Worm (Caenorhabditis elegans) whole organism, L4 larva: ENCODE results near the gene nstp-7.

Source experiments
- F37D6.2 ChIP-seq: sonication (generic microtip); optimal IDR thresholded peaks from 2 replicates; lab custom pipeline; 2016; ENCODE audit warnings: mild to moderate bottlenecking, missing genetic modification characterization, missing compliant biosample characterization
- T20F7.1 ChIP-seq: fragments of 200-800 bp; sonication (Bioruptor generic); optimal IDR thresholded peaks from 2 replicates; lab custom pipeline; 2018; ENCODE audit warnings: mild to moderate bottlenecking, missing genetic modification characterization, missing compliant biosample characterization
- Y105C5A.15 ChIP-seq: fragments of 200-800 bp; sonication (Bioruptor generic); IDR thresholded peaks from 2 replicates; pipeline ENCODE4 v1.3.6; 2022; ENCODE audit warnings: missing genetic modification characterization, missing compliant biosample characterization
- Y75B8A.6 ChIP-seq: fragments of 200-800 bp; sonication (Bioruptor generic); IDR thresholded peaks from 2 replicates; pipeline ENCODE4 v1.3.6; 2022; ENCODE audit warnings: missing genetic modification reagents, missing genetic modification characterization, missing compliant biosample characterization
- ZK546.5 ChIP-seq, 2 experiments: sonication (generic microtip); optimal IDR thresholded peaks; 2 replicates each; lab custom pipeline; 2017; ENCODE audit warnings: missing biosample characterization in 2 of 2, missing genetic modification characterization in 2 of 2
- arid-1 ChIP-seq: fragments of 200-800 bp; sonication (Bioruptor generic); conservative IDR thresholded peaks from 2 replicates; pipeline ENCODE4 v1.3.6; 2022; ENCODE audit warnings: missing genetic modification reagents, missing genetic modification characterization, missing compliant biosample characterization
- ceh-28 ChIP-seq: fragments of 150-350 bp; optimal IDR thresholded peaks from 2 replicates; lab custom pipeline; 2014; ENCODE audit warnings: missing biosample characterization, missing genetic modification reagents, missing genetic modification characterization
- ceh-82 ChIP-seq: sonication (generic microtip); optimal IDR thresholded peaks from 2 replicates; lab custom pipeline; 2017; ENCODE audit warnings: missing biosample characterization, missing genetic modification characterization
- ces-1 ChIP-seq: fragments of 150-350 bp; sonication (generic microtip); optimal IDR thresholded peaks from 4 replicates; lab custom pipeline; 2014; ENCODE audit warnings: missing biosample characterization, missing genetic modification reagents, missing genetic modification characterization
- daf-16 ChIP-seq, 3 experiments: sonication (generic microtip); optimal IDR thresholded peaks; 2 replicates each; lab custom pipeline; 2016 to 2017; ENCODE audit warnings: missing genetic modification characterization in 3 of 3, missing genetic modification reagents in 3 of 3, mild to moderate bottlenecking in 2 of 3, missing compliant biosample characterization in 2 of 3, missing biosample characterization in 1 of 3, moderate library complexity in 1 of 3
- daf-19 ChIP-seq: fragments of 200-800 bp; sonication (Bioruptor generic); conservative IDR thresholded peaks from 2 replicates; pipeline ENCODE4 v1.3.6; 2022; ENCODE audit warnings: missing genetic modification characterization, missing compliant biosample characterization
- dmd-6 ChIP-seq: fragments of 200-800 bp; sonication (Bioruptor generic); IDR thresholded peaks from 2 replicates; pipeline ENCODE4 v1.3.6; 2022; ENCODE audit warnings: missing genetic modification reagents, missing genetic modification characterization, missing compliant biosample characterization
- dmd-9 ChIP-seq: fragments of 200-800 bp; sonication (Bioruptor generic); IDR thresholded peaks from 2 replicates; pipeline ENCODE4 v1.3.6; 2022; ENCODE audit warnings: missing genetic modification reagents, missing genetic modification characterization, missing compliant biosample characterization
- duxl-1 ChIP-seq: sonication (generic microtip); optimal IDR thresholded peaks from 2 replicates; lab custom pipeline; 2016; ENCODE audit warnings: mild to moderate bottlenecking, missing genetic modification characterization, moderate library complexity, missing compliant biosample characterization; ENCODE audit not compliant: poor library complexity
- dve-1 ChIP-seq: sonication (generic microtip); optimal IDR thresholded peaks from 2 replicates; lab custom pipeline; 2017; ENCODE audit warnings: antibody characterized with exemption, mild to moderate bottlenecking, missing genetic modification characterization, missing compliant biosample characterization; ENCODE audit not compliant: insufficient read depth
- fos-1 ChIP-seq: fragments of 150-350 bp; optimal IDR thresholded peaks from 2 replicates; lab custom pipeline; 2014; ENCODE audit warnings: missing biosample characterization, missing genetic modification characterization
- hlh-11 ChIP-seq: fragments of 200-800 bp; sonication (Bioruptor generic); optimal IDR thresholded peaks from 2 replicates; lab custom pipeline; 2018; ENCODE audit warnings: mild to moderate bottlenecking, missing genetic modification characterization, missing compliant biosample characterization
- hlh-30 ChIP-seq: sonication (generic microtip); optimal IDR thresholded peaks from 2 replicates; lab custom pipeline; 2017; ENCODE audit warnings: antibody characterized with exemption, mild to moderate bottlenecking, missing genetic modification characterization, missing compliant biosample characterization; ENCODE audit not compliant: insufficient read depth
- hmg-1.1 ChIP-seq: fragments of 200-800 bp; sonication (Bioruptor generic); IDR thresholded peaks from 2 replicates; pipeline ENCODE4 v1.3.6; 2022; ENCODE audit warnings: missing genetic modification reagents, missing genetic modification characterization, missing compliant biosample characterization
- jun-1 ChIP-seq: fragments of 150-350 bp; optimal IDR thresholded peaks from 2 replicates; lab custom pipeline; 2014; ENCODE audit warnings: missing biosample characterization, missing genetic modification reagents, missing genetic modification characterization
- lim-7 ChIP-seq: fragments of 200-800 bp; sonication (Bioruptor generic); IDR thresholded peaks from 2 replicates; pipeline ENCODE4 v1.3.6; 2022; ENCODE audit warnings: missing genetic modification characterization, missing compliant biosample characterization
- lin-13 ChIP-seq: fragments of 150-350 bp; optimal IDR thresholded peaks from 2 replicates; lab custom pipeline; 2014; ENCODE audit warnings: missing biosample characterization, missing genetic modification reagents, missing genetic modification characterization
- lin-15B ChIP-seq: fragments of 150-350 bp; sonication (generic microtip); optimal IDR thresholded peaks from 3 replicates; lab custom pipeline; 2014; ENCODE audit warnings: missing biosample characterization, missing genetic modification characterization
- lir-3 ChIP-seq: sonication (generic microtip); optimal IDR thresholded peaks from 2 replicates; lab custom pipeline; 2016; ENCODE audit warnings: mild to moderate bottlenecking, missing genetic modification characterization, missing compliant biosample characterization
- madf-9 ChIP-seq: fragments of 200-800 bp; sonication (Bioruptor generic); conservative IDR thresholded peaks from 2 replicates; pipeline ENCODE4 v1.3.6; 2022; ENCODE audit warnings: missing genetic modification reagents, missing genetic modification characterization, missing compliant biosample characterization
- mes-2 ChIP-seq: sonication (generic microtip); optimal IDR thresholded peaks from 2 replicates; lab custom pipeline; 2016; ENCODE audit warnings: missing genotype, mild to moderate bottlenecking, missing genetic modification characterization, missing compliant biosample characterization; ENCODE audit not compliant: poor library complexity, severe bottlenecking
- mxl-3 ChIP-seq: fragments of 200-800 bp; sonication (Bioruptor generic); optimal IDR thresholded peaks from 2 replicates; lab custom pipeline; 2018; ENCODE audit warnings: mild to moderate bottlenecking, missing genetic modification characterization, missing compliant biosample characterization
- nhr-102 ChIP-seq: sonication (generic microtip); optimal IDR thresholded peaks from 2 replicates; lab custom pipeline; 2016; ENCODE audit warnings: mild to moderate bottlenecking, missing genetic modification characterization, moderate library complexity, missing compliant biosample characterization
- nhr-11 ChIP-seq: fragments of 150-350 bp; optimal IDR thresholded peaks from 2 replicates; lab custom pipeline; 2014; ENCODE audit warnings: missing biosample characterization, missing genetic modification characterization
- nhr-25 ChIP-seq: sonication (generic microtip); optimal IDR thresholded peaks from 2 replicates; lab custom pipeline; 2017; ENCODE audit warnings: missing genetic modification characterization, mild to moderate bottlenecking, missing compliant biosample characterization, antibody characterized with exemption, moderate library complexity, borderline replicate concordance; ENCODE audit not compliant: insufficient read depth
- nhr-28 ChIP-seq: fragments of 150-350 bp; optimal IDR thresholded peaks from 2 replicates; lab custom pipeline; 2014; ENCODE audit warnings: missing biosample characterization, missing genetic modification characterization
- nhr-41 ChIP-seq: fragments of 200-800 bp; sonication (Bioruptor generic); IDR thresholded peaks from 2 replicates; pipeline ENCODE4 v1.3.6; 2022; ENCODE audit warnings: missing genetic modification reagents, missing genetic modification characterization, missing compliant biosample characterization
- nhr-42 ChIP-seq: fragments of 200-800 bp; sonication (Bioruptor generic); IDR thresholded peaks from 2 replicates; pipeline ENCODE4 v1.3.6; 2022; ENCODE audit warnings: missing genetic modification characterization, missing compliant biosample characterization
- nhr-6 ChIP-seq: fragments of 150-350 bp; optimal IDR thresholded peaks from 2 replicates; lab custom pipeline; 2014; ENCODE audit warnings: missing biosample characterization, missing genetic modification characterization
- pqm-1 ChIP-seq: sonication (generic microtip); optimal IDR thresholded peaks from 2 replicates; lab custom pipeline; 2017; ENCODE audit warnings: missing biosample characterization, missing genetic modification characterization
- rbr-2 ChIP-seq: sonication (generic microtip); optimal IDR thresholded peaks from 2 replicates; lab custom pipeline; 2016; ENCODE audit warnings: missing genotype, missing genetic modification characterization, missing compliant biosample characterization
- unc-62 ChIP-seq, 3 experiments: fragments of 150-350 bp in 1 of 3; sonication (generic microtip); optimal IDR thresholded peaks in 2 of 3; peaks in 1 of 3; 1 replicate in 1 of 3; 2 replicates in 2 of 3; lab custom pipeline; 2014 to 2017; ENCODE audit warnings: missing biosample characterization in 3 of 3, missing genetic modification characterization in 3 of 3, missing genetic modification reagents in 3 of 3, missing genotype in 1 of 3

Gene nstp-7

DNA sequence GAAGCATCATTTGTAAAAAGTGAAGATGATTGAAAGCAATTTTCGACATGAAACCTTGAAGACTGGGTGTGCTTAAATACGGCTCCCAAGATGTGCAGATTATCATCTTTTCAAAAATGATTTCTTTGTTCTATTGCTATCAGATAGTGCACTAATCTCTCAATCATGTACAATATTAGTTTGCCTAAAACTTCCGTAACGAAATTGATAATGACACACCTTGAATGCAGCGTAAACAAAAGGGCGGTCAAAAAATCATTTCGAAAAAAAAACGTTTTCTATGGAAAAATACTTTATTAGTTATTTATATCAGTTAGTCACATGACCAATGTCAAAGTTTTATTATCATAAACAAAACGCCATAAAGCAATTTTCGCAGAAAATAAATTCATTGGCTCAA lies 41.2 kb downstream of the nstp-7 start, which contains the start of gene F48G7.5:
TSS of gene F48G7.5 (minus strand) at position 34 of the 400 bp plus-strand sequence.
- TF ChIP-seq pqm-1 (tag; lab: Kevin White, UChicago) (peak; percentile 26), daf-16 (GFP tag; optimal IDR thresholded peaks at IDR 0.05; lab: Kevin White, UChicago) (no peak), daf-16 (tag; optimal IDR thresholded peaks at IDR 0.05; lab: Kevin White, UChicago) (peak; percentile 78), dmd-9 (no peak), dve-1 (tag; lab: Kevin White, UChicago) (peak; percentile 6)
- TF ChIP-seq, all 104 proteins: peak for 3

DNA sequence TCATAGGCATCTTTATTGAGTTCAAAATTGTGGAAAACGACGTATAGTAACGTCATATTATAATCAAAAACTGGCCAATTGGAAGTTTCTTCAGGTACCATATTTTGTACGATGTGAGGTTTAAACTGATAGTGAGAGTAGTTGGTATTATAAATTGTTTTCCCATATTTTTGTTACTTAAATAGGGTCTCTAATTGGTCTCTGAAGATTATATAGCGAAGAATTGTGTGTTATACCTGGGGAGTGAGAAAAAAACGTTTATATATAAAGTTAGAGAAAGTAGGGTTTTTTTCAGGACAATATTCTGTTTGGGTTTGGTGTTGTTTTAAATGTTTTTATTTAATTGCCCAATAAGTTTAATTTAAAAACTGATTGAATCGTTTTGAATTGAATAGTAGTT lies 43.2 kb downstream of the nstp-7 start, which contains the start of gene srt-17:
TSS of gene srt-17 (minus strand) at position 101 of the 400 bp plus-strand sequence.
- TF ChIP-seq duxl-1 (tag; lab: Kevin White, UChicago) (no peak), ceh-82 (tag; lab: Kevin White, UChicago) (no peak), lir-3 (tag; lab: Kevin White, UChicago) (no peak), nhr-11 (tag; lab: Kevin White, UChicago) (no peak), nhr-41 (GFP tag; lab: Robert Waterston, UW) (no peak), nhr-102 (tag; lab: Kevin White, UChicago) (no peak)

DNA sequence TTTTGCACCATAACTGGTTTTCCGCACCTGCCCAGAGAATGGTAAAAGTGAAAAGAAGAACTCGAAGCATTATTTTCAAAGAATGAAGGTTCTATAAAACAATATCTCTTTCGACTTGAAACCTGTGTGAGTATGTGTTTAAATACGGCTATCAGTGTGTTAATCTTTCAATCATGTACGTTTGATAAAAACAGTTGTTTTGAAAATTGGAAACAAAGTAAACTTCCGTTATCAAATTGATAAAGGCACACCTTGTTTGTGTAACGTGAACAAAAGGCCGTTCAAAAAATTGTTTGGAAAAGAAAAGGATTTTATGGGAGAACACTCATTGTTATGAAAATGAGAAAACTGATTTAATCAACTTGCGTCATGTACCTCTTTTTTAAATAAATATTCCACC lies 44.6 kb downstream of the nstp-7 start, which contains the start of gene F48G7.7:
TSS of gene F48G7.7 (minus strand) at position 101 of the 400 bp plus-strand sequence.
- TF ChIP-seq nhr-41 (GFP tag; lab: Robert Waterston, UW) (no peak), unc-62 (GFP tag; optimal IDR thresholded peaks at IDR 0.05 in 1 of 2; lab: Kevin White, UChicago) (peak in 1 of 2 experiments; percentile 29), unc-62 (tag; optimal IDR thresholded peaks at IDR 0.05; lab: Kevin White, UChicago) (no peak), fos-1 (tag; lab: Kevin White, UChicago) (no peak), daf-16 (GFP tag; optimal IDR thresholded peaks at IDR 0.05; lab: Kevin White, UChicago) (no peak), daf-16 (tag; optimal IDR thresholded peaks at IDR 0.05; lab: Kevin White, UChicago) (peak; percentile 10), hlh-11 (no peak), ceh-28 (tag; lab: Kevin White, UChicago) (no peak), Y105C5A.15 (GFP tag; lab: Robert Waterston, UW) (no peak), nhr-6 (tag; lab: Kevin White, UChicago) (no peak), nhr-25 (tag; lab: Kevin White, UChicago) (no peak), lin-13 (GFP tag; lab: Kevin White, UChicago) (no peak), hmg-1.1 (no peak)

DNA sequence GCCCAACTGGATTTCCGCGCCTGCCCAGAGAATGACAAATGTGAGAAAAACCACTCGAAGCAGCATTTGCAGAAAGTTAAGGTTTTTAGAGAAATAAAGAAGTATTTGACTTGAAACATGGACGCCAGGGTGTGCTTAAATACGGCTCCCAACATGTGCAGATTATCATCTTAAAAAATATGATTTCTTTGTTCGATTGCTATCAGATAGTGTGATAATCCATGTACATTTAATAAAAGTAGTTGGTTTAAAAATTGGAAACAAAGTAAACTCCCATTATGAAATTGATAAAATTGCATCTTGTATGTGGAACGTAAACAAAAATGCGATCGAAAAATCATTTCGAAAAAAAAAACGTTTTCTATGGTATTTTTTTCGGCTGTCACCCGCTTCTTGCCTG lies 45.9 kb downstream of the nstp-7 start, which contains the start of gene F48G7.8:
TSS of gene F48G7.8 (minus strand) at position 101 of the 400 bp plus-strand sequence.
- TF ChIP-seq nhr-28 (tag; lab: Kevin White, UChicago): no peak
- no peak for TF ChIP-seq nhr-42 (GFP tag; lab: Robert Waterston, UW)
- TF ChIP-seq nhr-102 (tag; lab: Kevin White, UChicago): no peak
- no peak for TF ChIP-seq daf-16 (GFP tag; optimal IDR thresholded peaks at IDR 0.05; lab: Kevin White, UChicago)
- no peak for TF ChIP-seq daf-16 (tag; optimal IDR thresholded peaks at IDR 0.05; lab: Kevin White, UChicago)
- TF ChIP-seq, all 104 proteins: peak for 0

DNA sequence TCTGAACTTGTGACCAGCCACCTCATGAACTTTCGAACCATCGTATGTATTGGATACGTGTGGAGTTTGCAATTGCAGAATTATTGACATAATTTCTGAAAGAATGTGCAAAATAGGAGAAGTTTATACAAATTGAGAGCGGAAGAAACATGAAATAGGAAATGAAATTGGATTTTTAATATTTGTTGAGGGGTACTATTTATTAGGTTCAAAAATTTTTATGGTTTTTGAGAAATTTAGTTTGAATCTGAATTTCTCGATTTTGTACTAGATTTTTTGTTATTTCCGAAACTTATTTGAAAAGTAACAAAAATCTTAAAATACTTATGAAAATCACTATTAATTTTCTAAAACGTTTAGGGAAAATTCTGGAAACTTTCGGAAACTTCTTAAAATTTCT lies 46.8 kb downstream of the nstp-7 start, which contains the start of gene F48G7.9:
TSS of gene F48G7.9 (minus strand) at position 101 of the 400 bp plus-strand sequence.
- TF ChIP-seq madf-9 (GFP tag; lab: Robert Waterston, UW) (no peak), nhr-28 (tag; lab: Kevin White, UChicago) (no peak), Y105C5A.15 (GFP tag; lab: Robert Waterston, UW) (no peak), nhr-42 (GFP tag; lab: Robert Waterston, UW) (no peak), lin-15B (tag; lab: Kevin White, UChicago) (no peak), rbr-2 (no peak), Y75B8A.6 (no peak), ces-1 (GFP tag; lab: Kevin White, UChicago) (no peak)

DNA sequence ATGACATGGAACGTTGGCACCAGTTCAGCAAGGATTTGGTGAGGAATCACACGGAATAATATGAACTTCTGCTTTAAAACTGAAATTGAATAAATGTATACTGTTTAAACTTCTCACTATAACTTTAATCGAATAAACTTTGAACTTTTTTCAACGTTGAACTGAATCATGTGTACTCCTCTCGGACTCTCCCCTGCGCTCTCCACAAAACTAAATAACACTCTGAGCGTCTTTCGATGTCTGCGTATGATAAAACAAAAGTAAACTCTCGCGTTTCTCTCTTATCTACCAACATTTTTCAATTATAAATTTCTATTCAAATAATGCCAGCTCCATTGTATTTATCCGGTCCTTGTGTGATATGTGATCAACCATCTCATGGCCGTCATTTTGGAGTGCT lies 50.1 kb downstream of the nstp-7 start:
- TF ChIP-seq ZK546.5 (tag; optimal IDR thresholded peaks at IDR 0.05; lab: Kevin White, UChicago) (no peak), dmd-6 (0 out of 2 replicates have a peak, but pooled peaks have one; percentile 18), duxl-1 (tag; lab: Kevin White, UChicago) (no peak), F37D6.2 (tag; lab: Kevin White, UChicago) (no peak), T20F7.1 (GFP tag; lab: Kevin White, UChicago) (no peak), fos-1 (tag; lab: Kevin White, UChicago) (no peak), lim-7 (GFP tag; lab: Robert Waterston, UW) (no peak), mxl-3 (GFP tag; lab: Kevin White, UChicago) (no peak), rbr-2 (no peak), daf-19 (no peak), hlh-30 (tag; lab: Kevin White, UChicago) (peak; percentile 10), arid-1 (GFP tag; lab: Robert Waterston, UW) (no peak), mes-2 (tag; lab: Kevin White, UChicago) (peak; percentile 27), jun-1 (no peak), dve-1 (tag; lab: Kevin White, UChicago) (peak; percentile 38)
